Worm (Caenorhabditis elegans) whole organism, L4 larva: Measurements from ENCODE around the gene fmo-1.

Source experiments
- T20F7.1 ChIP-seq: fragments of 200-800 bp; sonication (Bioruptor generic); optimal IDR thresholded peaks from 2 replicates; lab custom pipeline; 2018; ENCODE audit warnings: mild to moderate bottlenecking, missing genetic modification characterization, missing compliant biosample characterization
- ceh-28 ChIP-seq: fragments of 150-350 bp; optimal IDR thresholded peaks from 2 replicates; lab custom pipeline; 2014; ENCODE audit warnings: missing biosample characterization, missing genetic modification reagents, missing genetic modification characterization
- dmd-9 ChIP-seq: fragments of 200-800 bp; sonication (Bioruptor generic); IDR thresholded peaks from 2 replicates; pipeline ENCODE4 v1.3.6; 2022; ENCODE audit warnings: missing genetic modification reagents, missing genetic modification characterization, missing compliant biosample characterization
- lin-13 ChIP-seq: fragments of 150-350 bp; optimal IDR thresholded peaks from 2 replicates; lab custom pipeline; 2014; ENCODE audit warnings: missing biosample characterization, missing genetic modification reagents, missing genetic modification characterization
- lin-15B ChIP-seq: fragments of 150-350 bp; sonication (generic microtip); optimal IDR thresholded peaks from 3 replicates; lab custom pipeline; 2014; ENCODE audit warnings: missing biosample characterization, missing genetic modification characterization
- mxl-2 ChIP-seq: fragments of 200-800 bp; sonication (Bioruptor generic); conservative IDR thresholded peaks from 2 replicates; pipeline ENCODE4 v1.3.6; 2022; ENCODE audit warnings: missing genetic modification reagents, missing genetic modification characterization, missing compliant biosample characterization
- nhr-28 ChIP-seq: fragments of 150-350 bp; optimal IDR thresholded peaks from 2 replicates; lab custom pipeline; 2014; ENCODE audit warnings: missing biosample characterization, missing genetic modification characterization
- nhr-6 ChIP-seq: fragments of 150-350 bp; optimal IDR thresholded peaks from 2 replicates; lab custom pipeline; 2014; ENCODE audit warnings: missing biosample characterization, missing genetic modification characterization
- pqm-1 ChIP-seq: sonication (generic microtip); optimal IDR thresholded peaks from 2 replicates; lab custom pipeline; 2017; ENCODE audit warnings: missing biosample characterization, missing genetic modification characterization
- unc-39 ChIP-seq: sonication (generic microtip); optimal IDR thresholded peaks from 2 replicates; lab custom pipeline; 2017; ENCODE audit warnings: missing biosample characterization, missing genetic modification characterization
- zag-1 ChIP-seq: fragments of 150-350 bp; optimal IDR thresholded peaks from 2 replicates; lab custom pipeline; 2014; ENCODE audit warnings: missing biosample characterization, missing genetic modification characterization
- zip-2 ChIP-seq: fragments of 150-350 bp; optimal IDR thresholded peaks from 2 replicates; lab custom pipeline; 2014; ENCODE audit warnings: missing biosample characterization, missing genetic modification characterization

- TF ChIP-seq unc-39 (tag; lab: Kevin White, UChicago) (no peak), zip-2 (no peak), zag-1 (tag; lab: Kevin White, UChicago) (no peak), lin-13 (GFP tag; lab: Kevin White, UChicago) (no peak), dmd-9 (GFP tag; lab: Robert Waterston, UW) (no peak), nhr-28 (tag; lab: Kevin White, UChicago) (no peak), T20F7.1 (no peak), nhr-6 (tag; lab: Kevin White, UChicago) (no peak), lin-15B (tag; lab: Kevin White, UChicago) (no peak), ceh-28 (tag; lab: Kevin White, UChicago) (no peak), mxl-2 (no peak), pqm-1 (tag; lab: Kevin White, UChicago) (no peak)
Observed at ce11 chrIV:10638977-10639376, 22.7 kb upstream of the fmo-1 start, which contains the start of gene F56C4.2.
